Worm (Caenorhabditis elegans): Measurements from ENCODE around the gene wrt-10.

wrt-10 gene

DNA sequence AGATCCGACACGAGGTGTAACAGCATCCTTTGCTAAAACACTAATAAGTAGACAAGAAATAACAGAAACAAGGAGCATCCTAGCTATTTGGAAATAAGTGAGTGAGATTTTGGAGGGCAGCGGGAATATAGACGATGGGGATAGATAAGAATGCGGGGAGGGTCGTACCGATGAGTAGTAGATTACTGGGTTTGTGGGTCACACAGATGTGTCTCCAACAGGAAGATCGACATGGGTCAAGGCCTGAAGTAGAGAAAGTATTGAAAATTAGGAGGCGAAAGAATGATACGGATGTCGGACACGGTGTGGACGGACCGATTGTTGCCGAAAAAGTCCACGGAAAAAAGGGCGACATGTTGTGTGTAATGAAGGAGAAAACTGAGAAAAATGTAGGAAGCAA, at the start of gene wrt-10:
TSS of gene wrt-10 (minus strand) at position 195 of the 400 bp plus-strand sequence.
- TF ChIP-seq blmp-1 (tag; optimal IDR thresholded peaks at IDR 0.05) (peak; percentile 91), unc-130 (tag; optimal IDR thresholded peaks at IDR 0.05) (no peak), nhr-85 (tag) (peak; percentile 57), C04F5.9 (tag; optimal IDR thresholded peaks at IDR 0.05) (no peak)

DNA sequence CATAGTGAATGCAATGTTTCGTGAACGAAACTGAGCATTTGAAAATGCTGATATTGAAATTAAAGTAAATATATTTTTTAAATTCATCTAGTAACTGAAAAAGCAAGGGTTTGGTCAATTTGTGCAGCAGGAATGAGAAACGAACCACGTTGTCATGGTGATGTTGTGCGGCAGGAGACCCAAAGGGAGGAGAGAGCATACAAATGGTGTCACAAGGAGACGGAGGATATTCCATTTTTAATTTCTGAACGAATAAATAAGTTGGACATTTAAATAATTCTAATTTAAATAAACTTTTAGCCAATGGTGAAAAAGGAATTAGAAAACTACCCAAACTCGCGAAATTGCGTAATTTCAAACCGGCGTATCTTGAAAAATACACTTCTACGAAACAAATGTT, 49.2 kb upstream of the wrt-10 start, which contains the start of gene mks-3:
TSS of gene mks-3 (minus strand) at position 101 of the 400 bp plus-strand sequence.
- TF ChIP-seq fkh-8 (tag; optimal IDR thresholded peaks at IDR 0.05) (peak; percentile 8), Y116A8C.19 (tag; optimal IDR thresholded peaks at IDR 0.05; ENCODE audit: borderline replicate concordance) (no peak), efl-3 (GFP tag; optimal IDR thresholded peaks at IDR 0.05) (no peak), unc-130 (tag; optimal IDR thresholded peaks at IDR 0.05) (no peak), C16A3.4 (tag; optimal IDR thresholded peaks at IDR 0.05) (no peak), pax-3 (tag; optimal IDR thresholded peaks at IDR 0.05) (no peak)

DNA sequence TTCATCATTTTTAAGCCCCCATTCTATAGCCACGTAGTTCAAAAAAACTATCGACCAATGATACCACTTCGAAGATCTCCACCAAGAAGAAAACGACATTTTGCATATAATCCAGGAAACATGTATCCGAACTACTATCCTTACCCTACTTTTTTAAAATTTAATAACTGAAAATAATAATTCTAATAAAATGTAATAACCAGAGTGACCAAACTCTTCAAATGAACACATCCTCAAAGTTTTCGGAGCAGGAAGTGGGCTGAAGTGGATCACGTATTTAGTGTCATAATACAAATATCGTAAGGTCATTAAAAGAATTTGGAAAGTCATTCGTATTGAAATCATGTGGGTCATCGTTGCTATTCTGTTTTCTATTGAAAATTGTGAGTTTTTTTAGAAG, 43.0 kb upstream of the wrt-10 start, which contains the start of gene F35D2.6:
TSS of gene F35D2.6 (plus strand) at position 301 of the 400 bp plus-strand sequence.
- TF ChIP-seq unc-86 (tag; optimal IDR thresholded peaks at IDR 0.05) (no peak), grh-1 (GFP tag; IDR thresholded peaks at IDR 0.05) (no peak), ceh-82 (tag; optimal IDR thresholded peaks at IDR 0.05) (no peak), nhr-90 (tag; optimal IDR thresholded peaks at IDR 0.05; ENCODE audit: poor library complexity) (no peak), hpl-2 (GFP tag; optimal IDR thresholded peaks at IDR 0.05) (no peak), skn-1 (tag; optimal IDR thresholded peaks at IDR 0.05) (no peak), fos-1 (tag; optimal IDR thresholded peaks at IDR 0.05) (no peak), swsn-7 (tag; optimal IDR thresholded peaks at IDR 0.05) (no peak), efl-3 (GFP tag; optimal IDR thresholded peaks at IDR 0.05) (no peak), nhr-77 (tag; optimal IDR thresholded peaks at IDR 0.05) (no peak), dsc-1 (tag; optimal IDR thresholded peaks at IDR 0.05) (no peak), hlh-4 (tag; optimal IDR thresholded peaks at IDR 0.05) (no peak), nhr-85 (tag) (no peak), snu-23 (GFP tag; optimal IDR thresholded peaks at IDR 0.05) (no peak), zag-1 (tag; optimal IDR thresholded peaks at IDR 0.05) (no peak), ztf-11 (tag; optimal IDR thresholded peaks at IDR 0.05) (no peak), F16B12.6 (tag; optimal IDR thresholded peaks at IDR 0.05) (no peak), aha-1 (tag; optimal IDR thresholded peaks at IDR 0.05) (no peak), snpc-4 (tag; optimal IDR thresholded peaks at IDR 0.05) (no peak)

DNA sequence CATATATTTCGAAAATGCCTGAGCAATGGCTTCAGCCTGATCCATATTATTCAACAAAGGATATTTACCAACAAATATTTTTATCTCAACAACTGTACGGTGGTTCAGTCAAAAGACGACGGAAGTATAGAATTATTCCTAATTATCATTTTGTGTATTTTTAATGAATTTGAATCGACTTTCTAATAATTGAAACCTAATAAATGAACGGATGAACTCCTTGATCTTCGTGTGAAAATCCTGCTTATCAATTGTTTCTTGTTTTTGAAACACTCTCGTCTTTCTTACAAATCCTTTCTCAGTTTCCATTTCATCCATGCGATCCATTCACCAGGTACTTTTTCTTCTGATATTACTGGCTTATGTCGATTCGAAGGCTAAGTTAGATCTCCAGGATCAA, 41.3 kb upstream of the wrt-10 start, which contains the start of gene F35D2.1:
TSS of gene F35D2.1 (plus strand) at position 301 of the 400 bp plus-strand sequence.
- TF ChIP-seq tlp-1 (tag; optimal IDR thresholded peaks at IDR 0.05) (no peak), sptf-1 (tag; optimal IDR thresholded peaks at IDR 0.05) (no peak), jun-1 (tag; optimal IDR thresholded peaks at IDR 0.05) (no peak), nhr-19 (GFP tag; conservative IDR thresholded peaks at IDR 0.05) (no peak), egl-13 (tag; optimal IDR thresholded peaks at IDR 0.05) (no peak), zip-4 (GFP tag; optimal IDR thresholded peaks at IDR 0.05) (no peak), elt-3 (tag; optimal IDR thresholded peaks at IDR 0.05) (no peak), efl-3 (GFP tag; optimal IDR thresholded peaks at IDR 0.05) (no peak)

DNA sequence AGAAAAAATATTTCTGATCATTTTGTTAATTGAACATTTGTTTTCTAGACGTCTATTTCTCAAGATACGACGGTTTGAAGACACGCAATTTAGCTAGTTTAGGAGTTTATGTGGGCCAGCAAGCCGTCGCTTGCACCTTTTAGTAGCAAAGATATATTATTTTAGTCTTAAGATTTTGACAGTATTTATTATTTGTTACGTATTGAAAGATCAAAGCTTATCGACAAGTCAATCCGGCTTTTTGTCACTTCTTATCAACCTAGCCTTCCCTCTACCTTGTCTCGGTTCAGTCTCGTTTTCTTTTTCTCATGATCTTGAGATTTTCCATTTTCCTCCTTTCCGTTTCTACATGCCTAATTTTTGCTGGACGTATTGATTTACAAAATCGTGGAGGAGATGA, 39.8 kb upstream of the wrt-10 start, which contains the start of gene F35D2.2:
TSS of gene F35D2.2 (plus strand) at position 301 of the 400 bp plus-strand sequence.
- TF ChIP-seq efl-3 (GFP tag; optimal IDR thresholded peaks at IDR 0.05) (no peak), sup-37 (GFP tag; optimal IDR thresholded peaks at IDR 0.05) (no peak), tlp-1 (tag; optimal IDR thresholded peaks at IDR 0.05) (no peak), pag-3 (tag; optimal IDR thresholded peaks at IDR 0.05; ENCODE audit: borderline replicate concordance, insufficient read depth) (no peak), vab-15 (tag; optimal IDR thresholded peaks at IDR 0.05) (no peak), mab-9 (GFP tag; IDR thresholded peaks at IDR 0.05) (no peak), egl-27 (tag; optimal IDR thresholded peaks at IDR 0.05) (no peak), ama-1 (optimal IDR thresholded peaks at IDR 0.05) (no peak), C16A3.4 (tag; optimal IDR thresholded peaks at IDR 0.05) (no peak), ceh-82 (tag; optimal IDR thresholded peaks at IDR 0.05) (no peak), lin-39 (tag; optimal IDR thresholded peaks at IDR 0.05) (no peak), aly-2 (tag; optimal IDR thresholded peaks at IDR 0.05) (no peak), sox-4 (tag; optimal IDR thresholded peaks at IDR 0.05) (no peak), nhr-90 (tag; optimal IDR thresholded peaks at IDR 0.05; ENCODE audit: poor library complexity) (no peak), zag-1 (tag; optimal IDR thresholded peaks at IDR 0.05) (no peak)
